Fruit fly (Drosophila melanogaster) whole organism, embryonic: ENCODE results near the gene AstCC.

Experiments used
- C15 ChIP-seq: fragments of 200-800 bp; sonication (Bioruptor generic); IDR thresholded peaks from 3 replicates; pipeline ENCODE4 v1.3.6; 2022; ENCODE audit warnings: missing biosample characterization, missing genetic modification characterization
- CG10321 ChIP-seq: fragments of 200-800 bp; sonication (Bioruptor generic); IDR thresholded peaks from 2 replicates; pipeline ENCODE4 v1.3.6; 2022; ENCODE audit warnings: missing biosample characterization, missing genetic modification characterization
- CG10959 ChIP-seq: fragments of 200-800 bp; sonication (Bioruptor generic); IDR thresholded peaks from 2 replicates; pipeline ENCODE4 v1.3.6; 2022; ENCODE audit warnings: missing biosample characterization, missing genetic modification characterization
- CG11085 ChIP-seq: fragments of 200-800 bp; sonication (Bioruptor generic); IDR thresholded peaks from 2 replicates; pipeline ENCODE4 v1.3.6; 2022; ENCODE audit warnings: missing biosample characterization, missing genetic modification characterization
- CG11093 ChIP-seq: fragments of 200-800 bp; sonication (Bioruptor generic); IDR thresholded peaks from 3 replicates; pipeline ENCODE4 v1.3.6; 2022; ENCODE audit warnings: missing biosample characterization, missing genetic modification characterization
- CG11695 ChIP-seq: fragments of 200-800 bp; sonication (Bioruptor generic); IDR thresholded peaks from 3 replicates; pipeline ENCODE4 v1.3.6; 2022; ENCODE audit warnings: missing biosample characterization, missing genetic modification characterization
- CG12236 ChIP-seq: fragments of 200-800 bp; sonication (Bioruptor generic); optimal IDR thresholded peaks from 2 replicates; lab custom pipeline; 2016; ENCODE audit warnings: missing biosample characterization, missing genetic modification characterization
- CG17829 ChIP-seq: fragments of 200-800 bp; optimal IDR thresholded peaks from 2 replicates; lab custom pipeline; 2019; ENCODE audit warnings: missing biosample characterization, mild to moderate bottlenecking, missing genetic modification characterization, moderate library complexity
- CG18011 ChIP-seq: fragments of 200-800 bp; sonication (Bioruptor generic); optimal IDR thresholded peaks from 2 replicates; lab custom pipeline; 2017; ENCODE audit warnings: missing biosample characterization, missing genetic modification characterization, mild to moderate bottlenecking, moderate library complexity, missing genotype
- CG2202 ChIP-seq: fragments of 200-800 bp; sonication (Bioruptor generic); optimal IDR thresholded peaks from 2 replicates; lab custom pipeline; 2018; ENCODE audit warnings: missing biosample characterization, mild to moderate bottlenecking, missing genetic modification characterization
- CG30431 ChIP-seq: fragments of 200-800 bp; sonication (Bioruptor generic); optimal IDR thresholded peaks from 2 replicates; lab custom pipeline; 2017; ENCODE audit warnings: missing biosample characterization, missing genetic modification characterization
- CG31365 ChIP-seq: fragments of 200-800 bp; sonication (Bioruptor generic); optimal IDR thresholded peaks from 2 replicates; lab custom pipeline; 2018; ENCODE audit warnings: missing biosample characterization, mild to moderate bottlenecking, missing genetic modification characterization
- CG33213 ChIP-seq: fragments of 200-800 bp; sonication (Bioruptor generic); optimal IDR thresholded peaks from 3 replicates; lab custom pipeline; 2016; ENCODE audit warnings: missing biosample characterization, missing genetic modification characterization
- CG33557 ChIP-seq: fragments of 200-800 bp; sonication (Bioruptor generic); optimal IDR thresholded peaks from 2 replicates; lab custom pipeline; 2019; ENCODE audit warnings: missing biosample characterization, mild to moderate bottlenecking, missing genetic modification characterization, moderate library complexity
- CG8089 ChIP-seq: fragments of 200-800 bp; sonication (Bioruptor generic); optimal IDR thresholded peaks from 3 replicates; lab custom pipeline; 2016; ENCODE audit warnings: missing biosample characterization, missing genetic modification characterization
- CG9876 ChIP-seq: fragments of 200-800 bp; sonication (Bioruptor generic); optimal IDR thresholded peaks from 2 replicates; lab custom pipeline; 2016; ENCODE audit warnings: missing biosample characterization, missing genetic modification characterization
- D19A ChIP-seq: fragments of 200-800 bp; optimal IDR thresholded peaks from 3 replicates; lab custom pipeline; 2019; ENCODE audit warnings: missing biosample characterization, mild to moderate bottlenecking, missing genetic modification characterization, moderate library complexity
- Deaf1 ChIP-seq: fragments of 200-800 bp; optimal IDR thresholded peaks from 3 replicates; lab custom pipeline; 2019; ENCODE audit warnings: missing biosample characterization, mild to moderate bottlenecking, missing genetic modification characterization, moderate library complexity
- Dip3 ChIP-seq: fragments of 200-800 bp; sonication (Bioruptor generic); optimal IDR thresholded peaks from 3 replicates; lab custom pipeline; 2016; ENCODE audit warnings: missing biosample characterization, missing genetic modification characterization
- Ets97D ChIP-seq: fragments of 200-800 bp; sonication (Bioruptor generic); optimal IDR thresholded peaks from 3 replicates; lab custom pipeline; 2016; ENCODE audit warnings: missing biosample characterization, missing genetic modification characterization
- GATAe ChIP-seq: fragments of 200-800 bp; sonication (Bioruptor generic); conservative IDR thresholded peaks from 2 replicates; pipeline ENCODE4 v1.3.6; 2022; ENCODE audit warnings: missing biosample characterization, missing genetic modification characterization
- H15 ChIP-seq: fragments of 200-800 bp; sonication (Bioruptor generic); IDR thresholded peaks from 3 replicates; pipeline ENCODE4 v1.3.6; 2022; ENCODE audit warnings: missing biosample characterization, missing genetic modification characterization
- HHEX ChIP-seq: fragments of 200-800 bp; sonication (Bioruptor generic); optimal IDR thresholded peaks from 3 replicates; lab custom pipeline; 2017; ENCODE audit warnings: missing biosample characterization, mild to moderate bottlenecking, missing genetic modification characterization, missing genetic modification reagents
- Hr51 ChIP-seq, 2 experiments: fragments of 200-800 bp; sonication (Bioruptor generic); optimal IDR thresholded peaks; 2 replicates in 1 of 2; 3 replicates in 1 of 2; lab custom pipeline; 2016 to 2018; ENCODE audit warnings: missing biosample characterization in 2 of 2, missing genetic modification characterization in 2 of 2, mild to moderate bottlenecking in 1 of 2, moderate library complexity in 1 of 2
- Meics ChIP-seq: fragments of 200-800 bp; sonication (Bioruptor generic); optimal IDR thresholded peaks from 2 replicates; lab custom pipeline; 2017; ENCODE audit warnings: missing biosample characterization, mild to moderate bottlenecking, missing genetic modification characterization
- Myb ChIP-seq: fragments of 200-800 bp; sonication (Bioruptor generic); optimal IDR thresholded peaks from 2 replicates; lab custom pipeline; 2016; ENCODE audit warnings: missing biosample characterization, missing genetic modification characterization
- Ravus ChIP-seq: fragments of 200-800 bp; sonication (Bioruptor generic); IDR thresholded peaks from 2 replicates; pipeline ENCODE4 v1.3.6; 2022; ENCODE audit warnings: missing biosample characterization, missing genetic modification characterization
- TFAM ChIP-seq: fragments of 200-800 bp; sonication (Bioruptor generic); optimal IDR thresholded peaks from 2 replicates; lab custom pipeline; 2017; ENCODE audit warnings: missing biosample characterization, missing genetic modification characterization, inconsistent platforms
- Tbp ChIP-seq: fragments of >200 bp; optimal IDR thresholded peaks from 2 replicates; lab custom pipeline; 2018; ENCODE audit warnings: missing biosample characterization, missing genetic modification characterization
- Xbp1 ChIP-seq: fragments of 200-800 bp; sonication (Bioruptor generic); optimal IDR thresholded peaks from 3 replicates; lab custom pipeline; 2016; ENCODE audit warnings: missing biosample characterization, mild to moderate bottlenecking, missing genetic modification characterization
- YL-1 ChIP-seq: fragments of 200-800 bp; sonication (Bioruptor generic); optimal IDR thresholded peaks from 3 replicates; lab custom pipeline; 2017; ENCODE audit warnings: missing biosample characterization, mild to moderate bottlenecking, missing genetic modification characterization
- crp ChIP-seq, 2 experiments: fragments of 200-800 bp; sonication (Bioruptor generic); optimal IDR thresholded peaks; 2 replicates in 1 of 2; 3 replicates in 1 of 2; lab custom pipeline; 2017; ENCODE audit warnings: missing biosample characterization in 2 of 2, missing genetic modification characterization in 2 of 2, mild to moderate bottlenecking in 1 of 2, moderate library complexity in 1 of 2
- dm ChIP-seq: fragments of 200-800 bp; sonication (Bioruptor generic); optimal IDR thresholded peaks from 3 replicates; lab custom pipeline; 2016; ENCODE audit warnings: missing biosample characterization, missing genetic modification characterization
- gro ChIP-seq: fragments of 200-800 bp; sonication (Bioruptor generic); optimal IDR thresholded peaks from 2 replicates; lab custom pipeline; 2016; ENCODE audit warnings: missing biosample characterization, missing genetic modification characterization
- gt ChIP-seq: fragments of 200-800 bp; sonication (Bioruptor generic); IDR thresholded peaks from 2 replicates; pipeline ENCODE4 v1.3.6; 2022; ENCODE audit warnings: missing biosample characterization, missing genetic modification characterization
- her ChIP-seq: fragments of 200-800 bp; sonication (Bioruptor generic); optimal IDR thresholded peaks from 2 replicates; lab custom pipeline; 2016; ENCODE audit warnings: missing biosample characterization, missing genetic modification characterization
- ind ChIP-seq: fragments of 200-800 bp; sonication (Bioruptor generic); optimal IDR thresholded peaks from 3 replicates; lab custom pipeline; 2016; ENCODE audit warnings: missing biosample characterization, missing genetic modification characterization
- jumu ChIP-seq: fragments of 200-800 bp; sonication (Bioruptor generic); optimal IDR thresholded peaks from 3 replicates; lab custom pipeline; 2016; ENCODE audit warnings: missing biosample characterization, missing genetic modification characterization
- klu ChIP-seq: fragments of 200-800 bp; sonication (Bioruptor generic); IDR thresholded peaks from 2 replicates; pipeline ENCODE4 v1.3.6; 2022; ENCODE audit warnings: missing biosample characterization, missing genetic modification characterization
- lov ChIP-seq, 2 experiments: fragments of 200-800 bp in 1 of 2; fragments of >200 bp in 1 of 2; sonication (Bioruptor generic) in 1 of 2; IDR thresholded peaks in 1 of 2; optimal IDR thresholded peaks in 1 of 2; 2 replicates in 1 of 2; 3 replicates in 1 of 2; pipeline versions ENCODE4 v1.3.6 to Lab custom; 2017 to 2022; ENCODE audit warnings: missing biosample characterization in 1 of 2, missing genetic modification characterization in 1 of 2
- peb ChIP-seq: fragments of 200-800 bp; sonication (Bioruptor generic); IDR thresholded peaks from 2 replicates; pipeline ENCODE4 v1.3.6; 2022; ENCODE audit warnings: missing biosample characterization, missing genetic modification characterization
- phol ChIP-seq: fragments of 200-800 bp; sonication (Bioruptor generic); optimal IDR thresholded peaks from 3 replicates; lab custom pipeline; 2018; ENCODE audit warnings: missing biosample characterization, mild to moderate bottlenecking, missing genetic modification characterization, moderate library complexity
- repo ChIP-seq: fragments of 200-800 bp; sonication (Bioruptor generic); optimal IDR thresholded peaks from 2 replicates; lab custom pipeline; 2016; ENCODE audit warnings: missing biosample characterization, missing genetic modification characterization
- rib ChIP-seq: fragments of 200-800 bp; sonication (Bioruptor generic); IDR thresholded peaks from 2 replicates; pipeline ENCODE4 v1.3.6; 2022; ENCODE audit warnings: missing biosample characterization, missing genetic modification characterization
- sens ChIP-seq: fragments of 200-800 bp; sonication (Bioruptor generic); peaks from one replicate; lab custom pipeline; 2016; ENCODE audit warnings: missing biosample characterization, missing genetic modification characterization
- stc ChIP-seq: fragments of 200-800 bp; sonication (Bioruptor generic); IDR thresholded peaks from 2 replicates; pipeline ENCODE4 v1.3.6; 2022; ENCODE audit warnings: missing biosample characterization, missing genetic modification characterization
- tll ChIP-seq, 2 experiments: fragments of 200-800 bp in 1 of 2; fragments of >200 bp in 1 of 2; sonication (Bioruptor generic) in 1 of 2; optimal IDR thresholded peaks; 2 replicates each; lab custom pipeline; 2017 to 2019; ENCODE audit warnings: missing biosample characterization in 2 of 2, missing genetic modification characterization in 2 of 2, mild to moderate bottlenecking in 1 of 2, moderate library complexity in 1 of 2
- twi ChIP-seq: fragments of 200-800 bp; optimal IDR thresholded peaks from 2 replicates; lab custom pipeline; 2019; ENCODE audit warnings: missing biosample characterization, mild to moderate bottlenecking, missing genetic modification characterization, moderate library complexity
- unc-4 ChIP-seq: fragments of 200-800 bp; sonication (Bioruptor generic); IDR thresholded peaks from 2 replicates; pipeline ENCODE4 v1.3.6; 2022; ENCODE audit warnings: missing biosample characterization, missing genetic modification characterization; ENCODE audit not compliant: partially characterized antibody
- wdn ChIP-seq: fragments of 200-800 bp; sonication (Bioruptor generic); IDR thresholded peaks from 2 replicates; pipeline ENCODE4 v1.3.6; 2022; ENCODE audit warnings: missing biosample characterization, missing genetic modification characterization

Gene AstCC

DNA sequence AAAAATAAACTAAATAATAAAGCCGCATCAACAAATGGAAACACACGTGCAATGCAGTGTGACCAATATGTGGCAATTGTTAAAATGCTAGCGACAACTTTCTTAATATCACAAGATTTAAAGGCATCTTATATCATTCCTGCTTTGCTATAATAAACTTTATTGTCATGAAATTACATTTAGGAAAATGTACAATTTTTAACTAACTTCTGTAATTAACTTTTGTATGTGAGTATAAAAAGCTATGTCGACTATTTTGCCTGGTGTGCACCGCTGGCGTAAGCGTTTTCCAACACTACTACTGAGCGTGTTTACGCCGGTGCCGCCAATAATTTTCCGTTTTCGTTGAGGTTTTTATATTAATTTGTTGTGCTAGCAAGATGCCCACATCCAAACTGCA, 38.5 kb upstream of the AstCC start, which contains the start of the genes Csl4 and Nup160 (continued):
- TF ChIP-seq CG30431 (GFP tag; lab: Kevin White, UChicago) (peak; percentile 20), phol (tag; lab: Kevin White, UChicago) (peak; percentile 77), CG11093 (peak; percentile 52; the same call in 1 of the 3 replicates), CG31365 (no peak), lov (optimal IDR thresholded peaks at IDR 0.05; lab: Kevin White, UChicago) (no peak), lov (GFP tag; IDR thresholded peaks at IDR 0.05; lab: Robert Waterston, UW) (no peak), twi (tag; lab: Kevin White, UChicago) (no peak), crp (GFP tag; optimal IDR thresholded peaks at IDR 0.05; lab: Kevin White, UChicago) (peak in 1 of 2 experiments; percentile 49), CG12236 (GFP tag; lab: Kevin White, UChicago) (peak; percentile 69), CG8089 (GFP tag; lab: Kevin White, UChicago) (peak; percentile 69), Deaf1 (tag; lab: Kevin White, UChicago) (no peak), Ravus (peak; percentile 16), D19A (tag; lab: Kevin White, UChicago) (no peak), tll (GFP tag; optimal IDR thresholded peaks at IDR 0.05; lab: Kevin White, UChicago) (no peak), Tbp (no peak), peb (GFP tag; lab: Robert Waterston, UW) (no peak; the same call in 1 of the 2 replicates), gt (GFP tag; lab: Robert Waterston, UW) (no peak), rib (GFP tag; lab: Robert Waterston, UW) (peak; percentile 59; the same call in 1 of the 2 replicates), jumu (GFP tag; lab: Kevin White, UChicago) (peak; percentile 87), CG10321 (no peak), Xbp1 (GFP tag; lab: Kevin White, UChicago) (peak; percentile 86), C15 (GFP tag; lab: Robert Waterston, UW) (no peak), repo (GFP tag; lab: Kevin White, UChicago) (peak; percentile 30), TFAM (GFP tag; lab: Kevin White, UChicago) (no peak), Dip3 (GFP tag; lab: Kevin White, UChicago) (peak; percentile 84), sens (GFP tag; lab: Kevin White, UChicago) (peak; percentile 98), CG18011 (GFP tag; lab: Kevin White, UChicago) (peak; percentile 65), Hr51 (GFP tag; optimal IDR thresholded peaks at IDR 0.05; lab: Kevin White, UChicago) (peak in 1 of 2 experiments; percentile 85), CG11085 (peak; percentile 48), YL-1 (GFP tag; lab: Kevin White, UChicago) (peak; percentile 84), her (GFP tag; lab: Kevin White, UChicago) (peak; percentile 84), gro (peak; percentile 92), klu (GFP tag; lab: Robert Waterston, UW) (0 out of 2 replicates have a peak, but pooled peaks have one; percentile 22), dm (GFP tag; lab: Kevin White, UChicago) (peak; percentile 93), CG11695 (GFP tag; lab: Robert Waterston, UW) (peak; percentile 68), CG2202 (peak; percentile 33), H15 (GFP tag; lab: Robert Waterston, UW) (peak; percentile 65; the same call in 1 of the 3 replicates), unc-4 (GFP tag; lab: Robert Waterston, UW) (0 out of 2 replicates have a peak, but pooled peaks have one; percentile 29), GATAe (GFP tag; lab: Robert Waterston, UW) (no peak), stc (GFP tag; lab: Robert Waterston, UW) (peak; percentile 57), HHEX (GFP tag; lab: Kevin White, UChicago) (peak; percentile 56), CG33557 (GFP tag; lab: Kevin White, UChicago) (peak; percentile 37), Ets97D (GFP tag; lab: Kevin White, UChicago) (peak; percentile 81), wdn (peak; percentile 56; the same call in 1 of the 2 replicates), CG33213 (GFP tag; lab: Kevin White, UChicago) (peak; percentile 78), ind (GFP tag; lab: Kevin White, UChicago) (peak; percentile 81), CG17829 (peak; percentile 64), CG10959 (peak; percentile 36; the same call in 1 of the 2 replicates), Meics (GFP tag; lab: Kevin White, UChicago) (peak; percentile 61), CG9876 (GFP tag; lab: Kevin White, UChicago) (peak; percentile 48), Myb (peak; percentile 71)
